Worm (Caenorhabditis elegans): ENCODE results near the gene cyb-3.

cyb-3 gene

ce11 chrV:15369707-15370106, 25.8 kb upstream of the cyb-3 start, which contains the start of gene nhr-269:
TSS of gene nhr-269 (minus strand) at chrV:15369807.
- no peak for TF ChIP-seq scrt-1 (GFP tag; IDR thresholded peaks at IDR 0.05)
- no peak for TF ChIP-seq hmg-4 (GFP tag; optimal IDR thresholded peaks at IDR 0.05)
- no peak for TF ChIP-seq F13C5.2 (tag; optimal IDR thresholded peaks at IDR 0.05)
- TF ChIP-seq tbx-37 (GFP tag; conservative IDR thresholded peaks at IDR 0.05), result no peak
- TF ChIP-seq ama-1 (optimal IDR thresholded peaks at IDR 0.05), result no peak
- no peak for TF ChIP-seq hmbx-1 (tag; optimal IDR thresholded peaks at IDR 0.05)
- no peak for TF ChIP-seq ets-7 (tag; optimal IDR thresholded peaks at IDR 0.05)
- TF ChIP-seq tra-4 (tag; optimal IDR thresholded peaks at IDR 0.05), result no peak

ce11 chrV:15376223-15376622, 19.3 kb upstream of the cyb-3 start, which contains the start of gene srh-52:
TSS of gene srh-52 (minus strand) at chrV:15376323.
- TF ChIP-seq ceh-13 (GFP tag; optimal IDR thresholded peaks at IDR 0.05) (no peak), pes-1 (GFP tag; IDR thresholded peaks at IDR 0.05) (no peak)

ce11 chrV:15377903-15378302, 17.6 kb upstream of the cyb-3 start, which contains the start of gene srh-122:
TSS of gene srh-122 (minus strand) at chrV:15378003.
- no peak for TF ChIP-seq tbx-37 (GFP tag; conservative IDR thresholded peaks at IDR 0.05)
- TF ChIP-seq aly-1 (tag; optimal IDR thresholded peaks at IDR 0.05), result no peak
- TF ChIP-seq ceh-36 (tag; optimal IDR thresholded peaks at IDR 0.05), result no peak
- TF ChIP-seq hnd-1 (tag; optimal IDR thresholded peaks at IDR 0.05), result no peak
- TF ChIP-seq pes-1 (GFP tag; IDR thresholded peaks at IDR 0.05), result no peak
- no peak for TF ChIP-seq ceh-13 (GFP tag; optimal IDR thresholded peaks at IDR 0.05)
- TF ChIP-seq F13C5.2 (tag; optimal IDR thresholded peaks at IDR 0.05), result no peak
- no peak for TF ChIP-seq tra-4 (tag; optimal IDR thresholded peaks at IDR 0.05)
- no peak for TF ChIP-seq hmbx-1 (tag; optimal IDR thresholded peaks at IDR 0.05)
- no peak for TF ChIP-seq B0310.2 (tag; optimal IDR thresholded peaks at IDR 0.05)
- no peak for TF ChIP-seq ets-7 (tag; optimal IDR thresholded peaks at IDR 0.05)
- TF ChIP-seq tbx-11 (GFP tag; IDR thresholded peaks at IDR 0.05), result no peak
- no peak for TF ChIP-seq scrt-1 (GFP tag; IDR thresholded peaks at IDR 0.05)
- no peak for TF ChIP-seq hmg-4 (GFP tag; optimal IDR thresholded peaks at IDR 0.05)
- TF ChIP-seq ama-1 (optimal IDR thresholded peaks at IDR 0.05), result no peak
- TF ChIP-seq sea-1 (GFP tag; conservative IDR thresholded peaks at IDR 0.05), result no peak
- no peak for TF ChIP-seq flt-1 (GFP tag; IDR thresholded peaks at IDR 0.05)

- TF ChIP-seq ama-1 (optimal IDR thresholded peaks at IDR 0.05), result no peak
- no peak for TF ChIP-seq hnd-1 (tag; optimal IDR thresholded peaks at IDR 0.05)
- TF ChIP-seq pes-1 (GFP tag; IDR thresholded peaks at IDR 0.05), result no peak
- no peak for TF ChIP-seq ceh-13 (GFP tag; optimal IDR thresholded peaks at IDR 0.05)
- TF ChIP-seq flt-1 (GFP tag; IDR thresholded peaks at IDR 0.05), result no peak
- TF ChIP-seq F13C5.2 (tag; optimal IDR thresholded peaks at IDR 0.05), result no peak
- no peak for TF ChIP-seq tbx-37 (GFP tag; conservative IDR thresholded peaks at IDR 0.05)
- no peak for TF ChIP-seq B0310.2 (tag; optimal IDR thresholded peaks at IDR 0.05)
- TF ChIP-seq hmbx-1 (tag; optimal IDR thresholded peaks at IDR 0.05), result no peak
- TF ChIP-seq ceh-36 (tag; optimal IDR thresholded peaks at IDR 0.05), result no peak
- no peak for TF ChIP-seq ets-7 (tag; optimal IDR thresholded peaks at IDR 0.05)
- no peak for TF ChIP-seq tbx-11 (GFP tag; IDR thresholded peaks at IDR 0.05)
- no peak for TF ChIP-seq scrt-1 (GFP tag; IDR thresholded peaks at IDR 0.05)
- TF ChIP-seq tra-4 (tag; optimal IDR thresholded peaks at IDR 0.05), result no peak
- no peak for TF ChIP-seq sea-1 (GFP tag; conservative IDR thresholded peaks at IDR 0.05)
- no peak for TF ChIP-seq aly-1 (tag; optimal IDR thresholded peaks at IDR 0.05)
- no peak for TF ChIP-seq hmg-4 (GFP tag; optimal IDR thresholded peaks at IDR 0.05)
These were observed 15.7 kb upstream of the cyb-3 start, which contains the start of gene srh-251 for ce11 chrV:15379817-15380216. TSS of gene srh-251 (minus strand) at chrV:15379917.

- TF ChIP-seq F13C5.2 (tag; optimal IDR thresholded peaks at IDR 0.05), result no peak
- TF ChIP-seq sea-1 (GFP tag; conservative IDR thresholded peaks at IDR 0.05), result no peak
- no peak for TF ChIP-seq flt-1 (GFP tag; IDR thresholded peaks at IDR 0.05)
- TF ChIP-seq ceh-36 (tag; optimal IDR thresholded peaks at IDR 0.05), result no peak
- no peak for TF ChIP-seq pes-1 (GFP tag; IDR thresholded peaks at IDR 0.05)
- TF ChIP-seq ets-7 (tag; optimal IDR thresholded peaks at IDR 0.05), result no peak
- TF ChIP-seq scrt-1 (GFP tag; IDR thresholded peaks at IDR 0.05), result no peak
- TF ChIP-seq aly-1 (tag; optimal IDR thresholded peaks at IDR 0.05), result no peak
- no peak for TF ChIP-seq hnd-1 (tag; optimal IDR thresholded peaks at IDR 0.05)
- no peak for TF ChIP-seq tbx-37 (GFP tag; conservative IDR thresholded peaks at IDR 0.05)
These were observed 14.6 kb upstream of the cyb-3 start, which contains the start of gene dhs-23 for ce11 chrV:15380857-15381256. TSS of gene dhs-23 (plus strand) at chrV:15381219.

ce11 chrV:15383739-15384138, 11.8 kb upstream of the cyb-3 start, which contains the start of gene str-88:
TSS of gene str-88 (minus strand) at chrV:15383839.
- TF ChIP-seq tra-4 (tag; optimal IDR thresholded peaks at IDR 0.05) (no peak), ama-1 (optimal IDR thresholded peaks at IDR 0.05) (no peak), hmbx-1 (tag; optimal IDR thresholded peaks at IDR 0.05) (no peak), scrt-1 (GFP tag; IDR thresholded peaks at IDR 0.05) (no peak), pes-1 (GFP tag; IDR thresholded peaks at IDR 0.05) (no peak), sea-1 (GFP tag; conservative IDR thresholded peaks at IDR 0.05) (no peak), F13C5.2 (tag; optimal IDR thresholded peaks at IDR 0.05) (no peak), tbx-11 (GFP tag; IDR thresholded peaks at IDR 0.05) (no peak), ets-7 (tag; optimal IDR thresholded peaks at IDR 0.05) (no peak), flt-1 (GFP tag; IDR thresholded peaks at IDR 0.05) (no peak), tbx-37 (GFP tag; conservative IDR thresholded peaks at IDR 0.05) (no peak), B0310.2 (tag; optimal IDR thresholded peaks at IDR 0.05) (no peak), ceh-13 (GFP tag; optimal IDR thresholded peaks at IDR 0.05) (no peak), ceh-36 (tag; optimal IDR thresholded peaks at IDR 0.05) (no peak), hnd-1 (tag; optimal IDR thresholded peaks at IDR 0.05) (no peak), hmg-4 (GFP tag; optimal IDR thresholded peaks at IDR 0.05) (no peak), aly-1 (tag; optimal IDR thresholded peaks at IDR 0.05) (no peak)

- no peak for TF ChIP-seq hnd-1 (tag; optimal IDR thresholded peaks at IDR 0.05)
- TF ChIP-seq B0310.2 (tag; optimal IDR thresholded peaks at IDR 0.05), result no peak
- no peak for TF ChIP-seq tbx-11 (GFP tag; IDR thresholded peaks at IDR 0.05)
- TF ChIP-seq hmg-4 (GFP tag; optimal IDR thresholded peaks at IDR 0.05), result no peak
- TF ChIP-seq ama-1 (optimal IDR thresholded peaks at IDR 0.05), result no peak
- no peak for TF ChIP-seq pes-1 (GFP tag; IDR thresholded peaks at IDR 0.05)
- TF ChIP-seq aly-1 (tag; optimal IDR thresholded peaks at IDR 0.05), result no peak
- no peak for TF ChIP-seq tra-4 (tag; optimal IDR thresholded peaks at IDR 0.05)
- TF ChIP-seq ets-7 (tag; optimal IDR thresholded peaks at IDR 0.05), result no peak
- no peak for TF ChIP-seq ceh-13 (GFP tag; optimal IDR thresholded peaks at IDR 0.05)
- TF ChIP-seq scrt-1 (GFP tag; IDR thresholded peaks at IDR 0.05), result no peak
- no peak for TF ChIP-seq flt-1 (GFP tag; IDR thresholded peaks at IDR 0.05)
- TF ChIP-seq tbx-37 (GFP tag; conservative IDR thresholded peaks at IDR 0.05), result no peak
- TF ChIP-seq ceh-36 (tag; optimal IDR thresholded peaks at IDR 0.05), result no peak
These were observed 10.8 kb upstream of the cyb-3 start, which contains the start of gene str-102 for ce11 chrV:15384733-15385132. TSS of gene str-102 (plus strand) at chrV:15385033.
